Worm (Caenorhabditis elegans) whole organism, L2 larva: ENCODE results near the gene Y32G9A.5.
A peak's percentile ranks its signal among the peaks of the same experiment; 100 is the strongest.

ENCODE experiments used
- C34F6.9 ChIP-seq: fragments of 150-350 bp; optimal IDR thresholded peaks from 2 replicates; lab custom pipeline; 2014; ENCODE audit warnings: missing biosample characterization, missing genetic modification characterization
- F13H6.1 ChIP-seq: sonication (generic microtip); optimal IDR thresholded peaks from 2 replicates; lab custom pipeline; 2016; ENCODE audit warnings: missing genetic modification characterization, missing compliant biosample characterization
- Y55F3AM.14 ChIP-seq: fragments of 200-800 bp; sonication (Bioruptor generic); optimal IDR thresholded peaks from 2 replicates; lab custom pipeline; 2018; ENCODE audit warnings: mild to moderate bottlenecking, missing genetic modification characterization, missing compliant biosample characterization
- aly-2 ChIP-seq: fragments of 150-350 bp; optimal IDR thresholded peaks from 2 replicates; lab custom pipeline; 2014; ENCODE audit warnings: missing biosample characterization, missing genetic modification characterization
- ama-1 ChIP-seq: fragments of 150-350 bp; optimal IDR thresholded peaks from 2 replicates; lab custom pipeline; 2018; ENCODE audit warnings: inconsistent platforms
- blmp-1 ChIP-seq: sonication (generic microtip); optimal IDR thresholded peaks from 2 replicates; lab custom pipeline; 2017; ENCODE audit warnings: missing genetic modification characterization, mild to moderate bottlenecking, missing compliant biosample characterization, antibody characterized with exemption, moderate library complexity; ENCODE audit not compliant: insufficient read depth
- ceh-16 ChIP-seq: fragments of 150-350 bp; optimal IDR thresholded peaks from 2 replicates; lab custom pipeline; 2014; ENCODE audit warnings: missing biosample characterization, missing genetic modification characterization
- ceh-82 ChIP-seq: fragments of 150-350 bp; optimal IDR thresholded peaks from 2 replicates; lab custom pipeline; 2014; ENCODE audit warnings: missing biosample characterization, missing genetic modification characterization
- crh-2 ChIP-seq: sonication (generic microtip); optimal IDR thresholded peaks from 2 replicates; lab custom pipeline; 2017; ENCODE audit warnings: missing biosample characterization, missing genetic modification characterization
- dmd-4 ChIP-seq: sonication (generic microtip); optimal IDR thresholded peaks from 2 replicates; lab custom pipeline; 2017; ENCODE audit warnings: missing biosample characterization, missing genetic modification characterization
- egl-27 ChIP-seq: sonication (generic microtip); optimal IDR thresholded peaks from 3 replicates; lab custom pipeline; 2017; ENCODE audit warnings: missing biosample characterization, missing genetic modification reagents, missing genetic modification characterization
- elt-1 ChIP-seq: fragments of 150-350 bp; optimal IDR thresholded peaks from 2 replicates; lab custom pipeline; 2014; ENCODE audit warnings: missing biosample characterization, missing genetic modification characterization
- elt-3 ChIP-seq: sonication (generic microtip); optimal IDR thresholded peaks from 2 replicates; lab custom pipeline; 2017; ENCODE audit warnings: missing biosample characterization, missing genetic modification characterization
- fos-1 ChIP-seq: fragments of 150-350 bp; optimal IDR thresholded peaks from 2 replicates; lab custom pipeline; 2014; ENCODE audit warnings: missing biosample characterization, missing genetic modification characterization
- gmeb-1 ChIP-seq: fragments of 150-350 bp; optimal IDR thresholded peaks from 2 replicates; lab custom pipeline; 2014; ENCODE audit warnings: missing biosample characterization, missing genetic modification characterization
- lin-39 ChIP-seq: fragments of 150-350 bp; optimal IDR thresholded peaks from 2 replicates; lab custom pipeline; 2014; ENCODE audit warnings: missing biosample characterization, missing genetic modification reagents, missing genetic modification characterization
- lsy-2 ChIP-seq, 2 experiments: fragments of 150-350 bp in 1 of 2; sonication (generic microtip) in 1 of 2; optimal IDR thresholded peaks; 2 replicates each; lab custom pipeline; 2014 to 2017; ENCODE audit warnings: missing biosample characterization in 2 of 2, missing genetic modification characterization in 2 of 2
- mab-5 ChIP-seq: fragments of 150-350 bp; optimal IDR thresholded peaks from 2 replicates; lab custom pipeline; 2014; ENCODE audit warnings: missing biosample characterization, missing genetic modification characterization
- mbf-1 ChIP-seq: sonication (generic microtip); optimal IDR thresholded peaks from 2 replicates; lab custom pipeline; 2017; ENCODE audit warnings: missing biosample characterization, missing genetic modification characterization
- nhr-10 ChIP-seq: sonication (generic microtip); optimal IDR thresholded peaks from 2 replicates; lab custom pipeline; 2017; ENCODE audit warnings: missing biosample characterization, missing genetic modification characterization
- nhr-129 ChIP-seq: fragments of 150-350 bp; optimal IDR thresholded peaks from 2 replicates; lab custom pipeline; 2014; ENCODE audit warnings: missing biosample characterization, missing genetic modification characterization
- nhr-23 ChIP-seq: fragments of 150-350 bp; optimal IDR thresholded peaks from 2 replicates; lab custom pipeline; 2014; ENCODE audit warnings: missing biosample characterization, missing genetic modification reagents, missing genetic modification characterization
- nhr-25 ChIP-seq: fragments of 150-350 bp; sonication (generic microtip); optimal IDR thresholded peaks from 3 replicates; lab custom pipeline; 2014; ENCODE audit warnings: missing biosample characterization, missing genetic modification characterization
- nhr-6 ChIP-seq: fragments of 150-350 bp; optimal IDR thresholded peaks from 2 replicates; lab custom pipeline; 2014; ENCODE audit warnings: missing biosample characterization, missing genetic modification characterization
- nhr-77 ChIP-seq: fragments of 150-350 bp; optimal IDR thresholded peaks from 2 replicates; lab custom pipeline; 2014; ENCODE audit warnings: missing biosample characterization, missing genetic modification characterization
- peb-1 ChIP-seq: fragments of 150-350 bp; optimal IDR thresholded peaks from 2 replicates; lab custom pipeline; 2014; ENCODE audit warnings: missing biosample characterization, missing genetic modification characterization
- sma-3 ChIP-seq: sonication (generic microtip); optimal IDR thresholded peaks from 2 replicates; lab custom pipeline; 2016; ENCODE audit warnings: missing genetic modification reagents, missing genetic modification characterization, missing compliant biosample characterization
- sma-9 ChIP-seq, 2 experiments: fragments of 150-350 bp in 1 of 2; sonication (generic microtip) in 1 of 2; optimal IDR thresholded peaks; 2 replicates each; lab custom pipeline; 2014 to 2016; ENCODE audit warnings: missing genetic modification characterization in 2 of 2, mild to moderate bottlenecking in 1 of 2, missing biosample characterization in 1 of 2, missing compliant biosample characterization in 1 of 2, missing genetic modification reagents in 1 of 2, moderate library complexity in 1 of 2
- snpc-4 ChIP-seq: fragments of 150-350 bp; optimal IDR thresholded peaks from 2 replicates; lab custom pipeline; 2014; ENCODE audit warnings: missing biosample characterization, missing genetic modification characterization
- unc-39 ChIP-seq: fragments of 150-350 bp; optimal IDR thresholded peaks from 2 replicates; lab custom pipeline; 2014; ENCODE audit warnings: missing biosample characterization, missing genetic modification characterization
- unc-55 ChIP-seq: fragments of 150-350 bp; sonication (generic microtip); optimal IDR thresholded peaks from 3 replicates; lab custom pipeline; 2014; ENCODE audit warnings: missing biosample characterization, missing genetic modification reagents, missing genetic modification characterization
- zag-1 ChIP-seq: fragments of 150-350 bp; optimal IDR thresholded peaks from 2 replicates; lab custom pipeline; 2014; ENCODE audit warnings: missing biosample characterization, missing genetic modification characterization
- ztf-1 ChIP-seq: fragments of 200-800 bp; sonication (Bioruptor generic); conservative IDR thresholded peaks from 2 replicates; pipeline ENCODE4 v1.3.6; 2022; ENCODE audit warnings: missing genetic modification characterization, missing compliant biosample characterization
- ztf-4 ChIP-seq: fragments of 150-350 bp; optimal IDR thresholded peaks from 2 replicates; lab custom pipeline; 2014; ENCODE audit warnings: missing biosample characterization, missing genetic modification characterization

Gene Y32G9A.5

ce11 chrV:1874827-1875226 lies 32.6 kb upstream of the Y32G9A.5 start:
- TF ChIP-seq fos-1 (tag; lab: Kevin White, UChicago) (no peak), aly-2 (no peak), dmd-4 (tag; lab: Kevin White, UChicago) (no peak), elt-3 (tag; lab: Kevin White, UChicago) (no peak)

- TF ChIP-seq lsy-2 (tag; optimal IDR thresholded peaks at IDR 0.05; lab: Kevin White, UChicago) (peak in 1 of 2 experiments; percentile 10), sma-9 (GFP tag; optimal IDR thresholded peaks at IDR 0.05; lab: Kevin White, UChicago) (peak; percentile 39), sma-9 (tag; optimal IDR thresholded peaks at IDR 0.05; lab: Kevin White, UChicago) (no peak), zag-1 (tag; lab: Kevin White, UChicago) (no peak), Y55F3AM.14 (GFP tag; lab: Kevin White, UChicago) (peak; percentile 27), ztf-1 (GFP tag; lab: Robert Waterston, UW) (peak; percentile 88; the same call in 1 of the 2 replicates), C34F6.9 (tag; lab: Kevin White, UChicago) (no peak), nhr-25 (tag; lab: Kevin White, UChicago) (peak; percentile 4), ama-1 (lab: Kevin White, UChicago) (peak; percentile 67), sma-3 (GFP tag; lab: Kevin White, UChicago) (peak; percentile 18)
These were observed 31.9 kb upstream of the Y32G9A.5 start for ce11 chrV:1875497-1875988.

ce11 chrV:1878030-1878429 lies 29.4 kb upstream of the Y32G9A.5 start:
- TF ChIP-seq ama-1 (lab: Kevin White, UChicago) (no peak), nhr-77 (tag; lab: Kevin White, UChicago) (no peak), crh-2 (no peak), zag-1 (tag; lab: Kevin White, UChicago) (no peak), mab-5 (tag; lab: Kevin White, UChicago) (no peak), ztf-4 (no peak), lsy-2 (tag; optimal IDR thresholded peaks at IDR 0.05; lab: Kevin White, UChicago) (no peak), ceh-82 (tag; lab: Kevin White, UChicago) (no peak), unc-39 (tag; lab: Kevin White, UChicago) (no peak), aly-2 (no peak)

- TF ChIP-seq fos-1 (tag; lab: Kevin White, UChicago) (peak; percentile 40), egl-27 (tag; lab: Kevin White, UChicago) (no peak), peb-1 (tag; lab: Kevin White, UChicago) (no peak), elt-1 (tag; lab: Kevin White, UChicago) (no peak), gmeb-1 (peak; percentile 8)
- TF ChIP-seq, all 48 proteins: peak for 2
These were observed 24.3 kb upstream of the Y32G9A.5 start for ce11 chrV:1883131-1883530.

- no peak for TF ChIP-seq mab-5 (tag; lab: Kevin White, UChicago)
- TF ChIP-seq C34F6.9 (tag; lab: Kevin White, UChicago) = peak; percentile 5
- TF ChIP-seq nhr-6 = no peak
- TF ChIP-seq lin-39 (tag; lab: Kevin White, UChicago) = no peak
- peak; percentile 7 for TF ChIP-seq nhr-129 (tag; lab: Kevin White, UChicago)
- TF ChIP-seq nhr-23 = no peak
- TF ChIP-seq snpc-4 (tag; lab: Kevin White, UChicago) = no peak
- no peak for TF ChIP-seq ceh-82 (tag; lab: Kevin White, UChicago)
- peak; percentile 7 for TF ChIP-seq unc-55 (GFP tag; lab: Kevin White, UChicago)
These were observed 20.5 kb upstream of the Y32G9A.5 start for ce11 chrV:1886997-1887396.

- TF ChIP-seq ceh-16 = no peak
- no peak for TF ChIP-seq nhr-10
- TF ChIP-seq aly-2 = no peak
- TF ChIP-seq blmp-1 (tag; lab: Kevin White, UChicago) = no peak
- no peak for TF ChIP-seq F13H6.1 (tag; lab: Kevin White, UChicago)
- TF ChIP-seq mbf-1 (tag; lab: Kevin White, UChicago) = no peak
- TF ChIP-seq mab-5 (tag; lab: Kevin White, UChicago) = no peak
- no peak for TF ChIP-seq unc-55 (GFP tag; lab: Kevin White, UChicago)
- TF ChIP-seq nhr-129 (tag; lab: Kevin White, UChicago) = no peak
- no peak for TF ChIP-seq ama-1 (lab: Kevin White, UChicago)
- TF ChIP-seq Y55F3AM.14 (GFP tag; lab: Kevin White, UChicago) = no peak
- no peak for TF ChIP-seq ceh-82 (tag; lab: Kevin White, UChicago)
- TF ChIP-seq C34F6.9 (tag; lab: Kevin White, UChicago) = no peak
- no peak for TF ChIP-seq ztf-4
These were observed 19.2 kb upstream of the Y32G9A.5 start for ce11 chrV:1888299-1888698.
